Fruit fly (Drosophila melanogaster) whole organism, adult: ENCODE data around the gene nop5.

Experiments
- CG11617 ChIP-seq: fragments of 200-800 bp; sonication (Bioruptor generic); optimal IDR thresholded peaks from 2 replicates; lab custom pipeline; 2017; ENCODE audit warnings: mild to moderate bottlenecking, missing biosample characterization, missing genetic modification reagents, missing genetic modification characterization
- CG12768 ChIP-seq: fragments of 200-800 bp; sonication (Bioruptor generic); optimal IDR thresholded peaks from 2 replicates; lab custom pipeline; 2017; ENCODE audit warnings: missing biosample characterization, missing genetic modification characterization, mild to moderate bottlenecking, moderate library complexity, missing genetic modification reagents
- CG14711 ChIP-seq: fragments of 200-800 bp; sonication (Bioruptor generic); optimal IDR thresholded peaks from 2 replicates; lab custom pipeline; 2018; ENCODE audit warnings: missing biosample characterization, mild to moderate bottlenecking, missing genetic modification characterization, moderate library complexity
- CG1620 ChIP-seq: fragments of 200-800 bp; sonication (Bioruptor generic); optimal IDR thresholded peaks from 2 replicates; lab custom pipeline; 2016; ENCODE audit warnings: missing biosample characterization, missing genetic modification characterization
- CG33017 ChIP-seq: fragments of 200-800 bp; sonication (Bioruptor generic); optimal IDR thresholded peaks from 2 replicates; lab custom pipeline; 2018; ENCODE audit warnings: missing biosample characterization, mild to moderate bottlenecking, missing genetic modification characterization, moderate library complexity
- CG5204 ChIP-seq: fragments of 200-800 bp; sonication (Bioruptor generic); optimal IDR thresholded peaks from 2 replicates; lab custom pipeline; 2016; ENCODE audit warnings: missing biosample characterization, missing genetic modification characterization
- CG7045 ChIP-seq: fragments of 200-800 bp; sonication (Bioruptor generic); optimal IDR thresholded peaks from 2 replicates; lab custom pipeline; 2017; ENCODE audit warnings: missing biosample characterization, mild to moderate bottlenecking, missing genetic modification characterization
- CG7101 ChIP-seq: fragments of 200-800 bp; sonication (Bioruptor generic); optimal IDR thresholded peaks from 2 replicates; lab custom pipeline; 2018; ENCODE audit warnings: missing biosample characterization, mild to moderate bottlenecking, missing genetic modification characterization, moderate library complexity
- Clk ChIP-seq: fragments of 200-800 bp; sonication (Bioruptor generic); optimal IDR thresholded peaks from 2 replicates; lab custom pipeline; 2017; ENCODE audit warnings: missing biosample characterization, missing genetic modification characterization
- Crg-1 ChIP-seq: fragments of 200-800 bp; sonication (Bioruptor generic); optimal IDR thresholded peaks from 2 replicates; lab custom pipeline; 2016; ENCODE audit warnings: missing biosample characterization, missing genetic modification characterization
- Hr96 ChIP-seq: fragments of 200-800 bp; sonication (Bioruptor generic); optimal IDR thresholded peaks from 2 replicates; lab custom pipeline; 2016; ENCODE audit warnings: missing biosample characterization, missing genetic modification characterization
- Mnt ChIP-seq: fragments of 200-800 bp; sonication (Bioruptor generic); optimal IDR thresholded peaks from 2 replicates; lab custom pipeline; 2016; ENCODE audit warnings: missing biosample characterization, mild to moderate bottlenecking, missing genetic modification characterization
- bab1 ChIP-seq: fragments of 200-800 bp; sonication (Bioruptor generic); optimal IDR thresholded peaks from 3 replicates; lab custom pipeline; 2019; ENCODE audit warnings: missing biosample characterization, mild to moderate bottlenecking, missing genetic modification characterization, moderate library complexity
- cic ChIP-seq: fragments of 200-800 bp; sonication (Bioruptor generic); optimal IDR thresholded peaks from 2 replicates; lab custom pipeline; 2017; ENCODE audit warnings: missing biosample characterization, mild to moderate bottlenecking, missing genetic modification characterization, moderate library complexity
- cnc ChIP-seq, 2 experiments: fragments of >200 bp; optimal IDR thresholded peaks; 2 replicates each; lab custom pipeline; 2017
- kay ChIP-seq: fragments of 200-800 bp; sonication (Bioruptor generic); peaks from one replicate; lab custom pipeline; 2016; ENCODE audit warnings: missing biosample characterization, missing genetic modification characterization, borderline replicate concordance
- ovo ChIP-seq: fragments of 200-800 bp; sonication (Bioruptor generic); optimal IDR thresholded peaks from 2 replicates; lab custom pipeline; 2016; ENCODE audit warnings: missing biosample characterization, missing genetic modification characterization
- pad ChIP-seq: fragments of 200-800 bp; sonication (Bioruptor generic); optimal IDR thresholded peaks from 3 replicates; lab custom pipeline; 2017; ENCODE audit warnings: missing biosample characterization, missing genetic modification characterization, mild to moderate bottlenecking, moderate library complexity, missing genetic modification reagents
- tj ChIP-seq: fragments of 200-800 bp; sonication (Bioruptor generic); optimal IDR thresholded peaks from 3 replicates; lab custom pipeline; 2017; ENCODE audit warnings: missing biosample characterization, mild to moderate bottlenecking, missing genetic modification characterization, moderate library complexity
- toe ChIP-seq: fragments of 200-800 bp; sonication (Bioruptor generic); optimal IDR thresholded peaks from 2 replicates; lab custom pipeline; 2016; ENCODE audit warnings: missing biosample characterization, missing genetic modification characterization

The nop5 gene

dm6 chr2L:6907761-6908160 is 10.8 kb downstream of the nop5 start, which contains the start of the genes Polr1F and Rat1:
Gene Polr1F (minus strand): TSS chr2L:6907844.
Gene Rat1 (plus strand): TSS chr2L:6908083.
- TF ChIP-seq CG33017 (tag; lab: Kevin White, UChicago) (no peak), tj (GFP tag; lab: Kevin White, UChicago) (no peak), Clk (no peak), CG7101 (tag; lab: Kevin White, UChicago) (no peak), CG5204 (GFP tag; lab: Kevin White, UChicago) (no peak), cic (no peak), cnc (optimal IDR thresholded peaks at IDR 0.05; lab: Kevin White, UChicago) (no peak), Hr96 (no peak), CG1620 (GFP tag; lab: Kevin White, UChicago) (peak; percentile 25), bab1 (GFP tag; lab: Kevin White, UChicago) (peak; percentile 27), kay (GFP tag; lab: Kevin White, UChicago) (no peak), CG14711 (peak; percentile 17), Crg-1 (GFP tag; lab: Kevin White, UChicago) (no peak), pad (no peak), CG12768 (no peak), ovo (no peak), CG7045 (no peak), CG11617 (GFP tag; lab: Kevin White, UChicago) (peak; percentile 16), toe (no peak), Mnt (GFP tag; lab: Kevin White, UChicago) (peak; percentile 77)

- TF ChIP-seq kay (GFP tag; lab: Kevin White, UChicago): no peak
- TF ChIP-seq Mnt (GFP tag; lab: Kevin White, UChicago): no peak
- no peak for TF ChIP-seq cnc (optimal IDR thresholded peaks at IDR 0.05; lab: Kevin White, UChicago)
- peak; percentile 12 for TF ChIP-seq CG11617 (GFP tag; lab: Kevin White, UChicago)
- no peak for TF ChIP-seq Crg-1 (GFP tag; lab: Kevin White, UChicago)
- peak; percentile 16 for TF ChIP-seq CG33017 (tag; lab: Kevin White, UChicago)
- TF ChIP-seq CG5204 (GFP tag; lab: Kevin White, UChicago): no peak
- TF ChIP-seq CG1620 (GFP tag; lab: Kevin White, UChicago): no peak
- TF ChIP-seq CG12768: peak; percentile 42
- no peak for TF ChIP-seq CG7101 (tag; lab: Kevin White, UChicago)
- TF ChIP-seq CG7045: peak; percentile 62
- TF ChIP-seq bab1 (GFP tag; lab: Kevin White, UChicago): no peak
- TF ChIP-seq CG14711: no peak
- TF ChIP-seq toe: no peak
- no peak for TF ChIP-seq cic
- no peak for TF ChIP-seq ovo
- no peak for TF ChIP-seq tj (GFP tag; lab: Kevin White, UChicago)
- no peak for TF ChIP-seq Hr96
- TF ChIP-seq pad: no peak
Measured at dm6 chr2L:6874526-6875198, 43.9 kb downstream of the nop5 start, which contains the start of gene Nlg2. Gene Nlg2 (plus strand): TSS chr2L:6874900.

- no peak for TF ChIP-seq CG1620 (GFP tag; lab: Kevin White, UChicago)
- TF ChIP-seq CG33017 (tag; lab: Kevin White, UChicago): no peak
- TF ChIP-seq pad: no peak
- TF ChIP-seq CG7101 (tag; lab: Kevin White, UChicago): no peak
- no peak for TF ChIP-seq Hr96
- no peak for TF ChIP-seq CG7045
Measured at dm6 chr2L:6874006-6874405, 44.5 kb downstream of the nop5 start.

dm6 chr2L:6870777-6871176 is 47.8 kb downstream of the nop5 start:
- no peak for TF ChIP-seq CG33017 (tag; lab: Kevin White, UChicago)
- TF ChIP-seq CG7045: no peak
- no peak for TF ChIP-seq cic
- no peak for TF ChIP-seq CG7101 (tag; lab: Kevin White, UChicago)
- no peak for TF ChIP-seq Crg-1 (GFP tag; lab: Kevin White, UChicago)
- TF ChIP-seq pad: no peak
- TF ChIP-seq toe: no peak
- no peak for TF ChIP-seq Mnt (GFP tag; lab: Kevin White, UChicago)
- TF ChIP-seq ovo: no peak
- TF ChIP-seq CG5204 (GFP tag; lab: Kevin White, UChicago): no peak
- no peak for TF ChIP-seq CG1620 (GFP tag; lab: Kevin White, UChicago)
- no peak for TF ChIP-seq bab1 (GFP tag; lab: Kevin White, UChicago)
- TF ChIP-seq CG12768: no peak
- TF ChIP-seq CG14711: no peak
- TF ChIP-seq kay (GFP tag; lab: Kevin White, UChicago): no peak
- TF ChIP-seq tj (GFP tag; lab: Kevin White, UChicago): no peak
- TF ChIP-seq Hr96: no peak

- TF ChIP-seq CG12768: no peak
- no peak for TF ChIP-seq CG14711
- TF ChIP-seq Crg-1 (GFP tag; lab: Kevin White, UChicago): no peak
- TF ChIP-seq CG1620 (GFP tag; lab: Kevin White, UChicago): no peak
Measured at dm6 chr2L:6870289-6870688, 48.3 kb downstream of the nop5 start, which contains the start of gene Nha1. Gene Nha1 (minus strand): TSS chr2L:6870389.

dm6 chr2L:6868178-6868867 is 50.2 kb downstream of the nop5 start:
- peak; percentile 67 for TF ChIP-seq cic
- TF ChIP-seq pad: peak; percentile 27
- peak; percentile 26 for TF ChIP-seq CG12768
- peak; percentile 0 for TF ChIP-seq CG7101 (tag; lab: Kevin White, UChicago)
- TF ChIP-seq Crg-1 (GFP tag; lab: Kevin White, UChicago): no peak
